Fruit fly (Drosophila melanogaster): Measurements from ENCODE around the gene retm.

retm gene

dm6 chr2L:6423148-6423547 is 32.6 kb downstream of the retm start, which contains the start of gene Tig:
Gene Tig (minus strand): TSS chr2L:6423310.
- TF ChIP-seq pan (optimal IDR thresholded peaks at IDR 0.05) = no peak
- no peak for TF ChIP-seq Dll (optimal IDR thresholded peaks at IDR 0.05)
- TF ChIP-seq psq (optimal IDR thresholded peaks at IDR 0.05) = no peak
- no peak for TF ChIP-seq CG8478 (optimal IDR thresholded peaks at IDR 0.05)
- no peak for TF ChIP-seq usp (GFP tag; optimal IDR thresholded peaks at IDR 0.05)
- no peak for TF ChIP-seq EcR (GFP tag; optimal IDR thresholded peaks at IDR 0.05)

dm6 chr2L:6422488-6422887 is 33.2 kb downstream of the retm start:
- no peak for TF ChIP-seq CG8478 (optimal IDR thresholded peaks at IDR 0.05)
- TF ChIP-seq Dll (optimal IDR thresholded peaks at IDR 0.05) = no peak
- TF ChIP-seq pan (optimal IDR thresholded peaks at IDR 0.05) = no peak
- no peak for TF ChIP-seq EcR (GFP tag; optimal IDR thresholded peaks at IDR 0.05)
- no peak for TF ChIP-seq usp (GFP tag; optimal IDR thresholded peaks at IDR 0.05)
- no peak for TF ChIP-seq psq (optimal IDR thresholded peaks at IDR 0.05)

dm6 chr2L:6421495-6421894 is 34.2 kb downstream of the retm start:
- TF ChIP-seq psq (optimal IDR thresholded peaks at IDR 0.05) (no peak), CG8478 (optimal IDR thresholded peaks at IDR 0.05) (no peak), EcR (GFP tag; optimal IDR thresholded peaks at IDR 0.05) (no peak)

- TF ChIP-seq psq (optimal IDR thresholded peaks at IDR 0.05) = no peak
- TF ChIP-seq EcR (GFP tag; optimal IDR thresholded peaks at IDR 0.05) = no peak
- TF ChIP-seq CG8478 (optimal IDR thresholded peaks at IDR 0.05) = no peak
- no peak for TF ChIP-seq usp (GFP tag; optimal IDR thresholded peaks at IDR 0.05)
- no peak for TF ChIP-seq Dll (optimal IDR thresholded peaks at IDR 0.05)
- no peak for TF ChIP-seq pan (optimal IDR thresholded peaks at IDR 0.05)
Observed at dm6 chr2L:6411953-6412352, 43.8 kb downstream of the retm start, which contains the start of gene CG13982. Gene CG13982 (plus strand): TSS chr2L:6412315.

- no peak for TF ChIP-seq pan (optimal IDR thresholded peaks at IDR 0.05)
- no peak for TF ChIP-seq usp (GFP tag; optimal IDR thresholded peaks at IDR 0.05)
- no peak for TF ChIP-seq CG8478 (optimal IDR thresholded peaks at IDR 0.05)
- TF ChIP-seq Dll (optimal IDR thresholded peaks at IDR 0.05) = no peak
- TF ChIP-seq EcR (GFP tag; optimal IDR thresholded peaks at IDR 0.05) = no peak
- no peak for TF ChIP-seq psq (optimal IDR thresholded peaks at IDR 0.05)
Observed at dm6 chr2L:6411089-6411757, 44.5 kb downstream of the retm start, which contains the start of gene DIP-epsilon. Gene DIP-epsilon (minus strand): TSS chr2L:6411326.
